Worm (Caenorhabditis elegans) whole organism, L4/young adult: ENCODE data around the gene gad-1.

Source experiments
- W03F9.2 ChIP-seq: fragments of 150-350 bp; optimal IDR thresholded peaks from 2 replicates; lab custom pipeline; 2014; ENCODE audit warnings: missing biosample characterization, missing genetic modification characterization
- dao-5 ChIP-seq: sonication (generic microtip); optimal IDR thresholded peaks from 2 replicates; lab custom pipeline; 2016; ENCODE audit warnings: missing genotype, missing genetic modification characterization, moderate library complexity, missing compliant biosample characterization
- him-1 ChIP-seq: sonication (generic microtip); optimal IDR thresholded peaks from 2 replicates; lab custom pipeline; 2016; ENCODE audit warnings: missing genotype, missing genetic modification reagents, missing genetic modification characterization, missing compliant biosample characterization

gad-1 gene

DNA sequence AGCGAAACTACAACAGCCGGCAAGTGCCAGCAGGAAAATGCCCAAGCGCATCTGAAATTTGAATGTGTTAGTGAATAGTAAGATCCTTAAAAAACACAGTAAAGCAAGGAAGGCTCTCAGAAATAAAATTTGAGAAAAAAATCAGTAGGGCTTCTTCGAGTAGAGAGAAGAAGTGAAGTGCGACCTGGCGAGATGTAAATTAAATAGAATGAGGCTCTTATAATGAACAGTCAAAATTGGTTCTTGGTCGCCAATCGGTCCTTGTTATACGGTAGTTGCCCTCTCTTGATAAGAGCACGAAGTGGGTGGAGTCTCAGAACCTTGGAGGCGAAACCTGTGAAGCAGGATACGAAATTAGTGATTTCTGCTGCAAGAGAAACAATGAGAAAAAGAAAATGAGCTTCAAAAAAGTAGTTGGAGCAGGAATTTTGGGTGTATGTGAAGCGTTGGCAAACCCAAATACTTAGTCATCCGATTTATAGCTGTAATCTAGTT is 24.5 kb downstream of the gad-1 start, which contains the start of gene bcf-1:
TSS of gene bcf-1 (minus strand) at position 51 of the 495 bp plus-strand sequence.
- TF ChIP-seq dao-5 (no peak), W03F9.2 (no peak), him-1 (tag; lab: Kevin White, UChicago) (no peak)

DNA sequence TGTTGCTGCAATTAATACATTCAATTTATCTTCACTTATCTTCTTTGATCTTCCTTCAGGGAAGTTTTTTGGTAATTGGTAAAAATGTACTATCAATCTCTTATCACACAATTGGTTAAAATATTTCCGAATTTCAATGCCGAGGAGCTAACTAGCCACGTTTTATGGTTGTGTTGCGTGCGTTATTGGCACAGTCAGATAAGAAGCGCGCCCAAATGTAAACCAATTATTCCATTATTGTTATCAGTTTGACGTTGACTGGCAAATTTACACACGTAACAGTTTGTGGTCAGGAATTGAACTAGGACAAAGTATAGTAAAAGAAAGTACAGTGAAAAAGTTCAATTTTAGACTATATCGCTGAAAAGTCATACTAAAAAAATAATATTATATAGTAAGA is 25.7 kb downstream of the gad-1 start:
- TF ChIP-seq dao-5, result no peak
- no peak for TF ChIP-seq him-1 (tag; lab: Kevin White, UChicago)
- TF ChIP-seq W03F9.2, result no peak

ce11 chrV:6400950-6401551 is 32.2 kb downstream of the gad-1 start:
- TF ChIP-seq him-1 (tag; lab: Kevin White, UChicago), result no peak

- TF ChIP-seq dao-5 (no peak), him-1 (tag; lab: Kevin White, UChicago) (no peak), W03F9.2 (no peak)
These were observed 32.8 kb downstream of the gad-1 start for ce11 chrV:6400528-6400927.

DNA sequence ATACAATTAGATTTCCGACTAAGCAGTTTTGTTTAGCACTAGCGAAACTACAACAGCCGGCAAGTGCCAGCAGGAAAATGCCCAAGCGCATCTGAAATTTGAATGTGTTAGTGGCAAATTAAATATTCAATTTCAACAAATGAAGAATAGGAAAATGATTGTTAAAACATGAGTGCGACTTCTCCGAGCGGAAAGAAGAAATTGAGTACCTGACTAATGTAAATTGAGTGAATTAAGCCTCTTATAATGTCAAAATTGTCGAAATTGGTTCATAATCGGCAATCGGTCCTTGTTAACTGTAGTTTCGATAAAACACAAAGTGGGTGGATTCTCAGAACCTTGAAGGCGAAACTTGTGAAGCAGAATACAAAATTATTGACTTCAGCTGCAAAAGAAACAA is 33.5 kb downstream of the gad-1 start, which contains the start of gene gfi-1:
TSS of gene gfi-1 (minus strand) at position 101 of the 400 bp plus-strand sequence.
- TF ChIP-seq W03F9.2, result no peak
- TF ChIP-seq dao-5, result no peak
- no peak for TF ChIP-seq him-1 (tag; lab: Kevin White, UChicago)

ce11 chrV:6398922-6399321 is 34.4 kb downstream of the gad-1 start:
- TF ChIP-seq dao-5, result no peak
- TF ChIP-seq him-1 (tag; lab: Kevin White, UChicago), result no peak
- no peak for TF ChIP-seq W03F9.2

- TF ChIP-seq W03F9.2, result no peak
These were observed 43.1 kb downstream of the gad-1 start, which contains the start of gene F57F4.1 for ce11 chrV:6390163-6390562. TSS of gene F57F4.1 (plus strand) at chrV:6390463.

ce11 chrV:6389634-6390033 is 43.7 kb downstream of the gad-1 start, which contains the start of gene F57F4.2:
TSS of gene F57F4.2 (minus strand) at chrV:6389734.
- TF ChIP-seq dao-5 (no peak), W03F9.2 (no peak), him-1 (tag; lab: Kevin White, UChicago) (no peak)

ce11 chrV:6385677-6386276 is 47.5 kb downstream of the gad-1 start:
- TF ChIP-seq dao-5, result no peak
- no peak for TF ChIP-seq him-1 (tag; lab: Kevin White, UChicago)
